Worm (Caenorhabditis elegans): ENCODE results near the gene glt-5.

glt-5 gene

ce11 chrII:9704746-9705145 lies 3.9 kb downstream of the glt-5 start, which contains the start of gene Y53C12A.10:
Y53C12A.10 (minus strand) TSS chrII:9704846.
- TF ChIP-seq npax-4 (tag; optimal IDR thresholded peaks at IDR 0.05) (no peak), pag-3 (tag; optimal IDR thresholded peaks at IDR 0.05; ENCODE audit: borderline replicate concordance) (no peak), hlh-8 (tag; optimal IDR thresholded peaks at IDR 0.05) (no peak), fax-1 (tag; optimal IDR thresholded peaks at IDR 0.05) (no peak), K09A11.1 (tag; optimal IDR thresholded peaks at IDR 0.05; ENCODE audit: insufficient read depth) (no peak), ceh-18 (tag; optimal IDR thresholded peaks at IDR 0.05) (no peak), pha-2 (tag; optimal IDR thresholded peaks at IDR 0.05) (no peak), K02D7.2 (tag; optimal IDR thresholded peaks at IDR 0.05) (no peak), nfya-1 (tag; optimal IDR thresholded peaks at IDR 0.05) (no peak), odd-2 (tag; optimal IDR thresholded peaks at IDR 0.05) (no peak), nhr-11 (tag; optimal IDR thresholded peaks at IDR 0.05) (no peak), gmeb-2 (tag; optimal IDR thresholded peaks at IDR 0.05) (no peak), F13H6.1 (tag; optimal IDR thresholded peaks at IDR 0.05) (no peak), pqm-1 (tag; optimal IDR thresholded peaks at IDR 0.05) (no peak), ztf-16 (tag; optimal IDR thresholded peaks at IDR 0.05) (no peak), zip-5 (tag; optimal IDR thresholded peaks at IDR 0.05) (no peak), eyg-1 (tag; optimal IDR thresholded peaks at IDR 0.05) (no peak), lin-11 (tag; optimal IDR thresholded peaks at IDR 0.05) (no peak), hlh-30 (tag; optimal IDR thresholded peaks at IDR 0.05; ENCODE audit: insufficient read depth) (no peak)

ce11 chrII:9703601-9704000 lies 5.1 kb downstream of the glt-5 start, which contains the start of gene mop-25.2:
mop-25.2 (minus strand) TSS chrII:9703701.
- TF ChIP-seq gmeb-2 (tag; optimal IDR thresholded peaks at IDR 0.05) = no peak
- TF ChIP-seq odd-2 (tag; optimal IDR thresholded peaks at IDR 0.05) = no peak
- TF ChIP-seq ceh-6 (GFP tag; optimal IDR thresholded peaks at IDR 0.05) = no peak
- no peak for TF ChIP-seq tbx-2 (tag; optimal IDR thresholded peaks at IDR 0.05)
- no peak for TF ChIP-seq hlh-15 (tag; optimal IDR thresholded peaks at IDR 0.05)
- no peak for TF ChIP-seq ceh-22 (tag; optimal IDR thresholded peaks at IDR 0.05)
- no peak for TF ChIP-seq pros-1 (tag; optimal IDR thresholded peaks at IDR 0.05)
- no peak for TF ChIP-seq sox-4 (tag; optimal IDR thresholded peaks at IDR 0.05)
- no peak for TF ChIP-seq npax-4 (tag; optimal IDR thresholded peaks at IDR 0.05)
- no peak for TF ChIP-seq fkh-10 (GFP tag; optimal IDR thresholded peaks at IDR 0.05)

- no peak for TF ChIP-seq T23F11.4 (GFP tag; optimal IDR thresholded peaks at IDR 0.05)
- no peak for TF ChIP-seq unc-3 (GFP tag; conservative IDR thresholded peaks at IDR 0.05)
- TF ChIP-seq unc-3 (tag; optimal IDR thresholded peaks at IDR 0.05) = no peak
- no peak for TF ChIP-seq madf-2 (tag; optimal IDR thresholded peaks at IDR 0.05)
- TF ChIP-seq elt-2 (tag; optimal IDR thresholded peaks at IDR 0.05) = no peak
- no peak for TF ChIP-seq unc-86 (tag; optimal IDR thresholded peaks at IDR 0.05)
- no peak for TF ChIP-seq ceh-6 (GFP tag; optimal IDR thresholded peaks at IDR 0.05)
- no peak for TF ChIP-seq ahr-1 (tag; optimal IDR thresholded peaks at IDR 0.05)
- no peak for TF ChIP-seq ttx-3 (tag; optimal IDR thresholded peaks at IDR 0.05)
- no peak for TF ChIP-seq C08G9.2 (tag; optimal IDR thresholded peaks at IDR 0.05)
- TF ChIP-seq sox-4 (tag; optimal IDR thresholded peaks at IDR 0.05) = no peak
- TF ChIP-seq nhr-11 (tag; optimal IDR thresholded peaks at IDR 0.05) = no peak
These were observed 8.3 kb downstream of the glt-5 start, which contains the start of the genes Y53C12A.8 and Y53C12A.7 for ce11 chrII:9700363-9700762. Y53C12A.8 (minus strand) TSS chrII:9700463. Y53C12A.7 (plus strand) TSS chrII:9700543.

ce11 chrII:9695942-9696341 lies 12.7 kb downstream of the glt-5 start:
- TF ChIP-seq unc-42 (tag; optimal IDR thresholded peaks at IDR 0.05) (peak; percentile 55), ceh-6 (GFP tag; optimal IDR thresholded peaks at IDR 0.05) (no peak), syd-9 (tag; optimal IDR thresholded peaks at IDR 0.05) (no peak), ceh-30 (tag; optimal IDR thresholded peaks at IDR 0.05) (no peak)
